Fruit fly (Drosophila melanogaster): ENCODE data around the gene CG14238.

Gene CG14238

dm6 chr3R:26409780-26410179, 48.3 kb upstream of the CG14238 start (continued):
- no peak for TF ChIP-seq vnd (GFP tag; IDR thresholded peaks at IDR 0.05; ENCODE audit: partially characterized antibody)
- TF ChIP-seq Lpt (GFP tag; optimal IDR thresholded peaks at IDR 0.05) = no peak
- no peak for TF ChIP-seq CG18011 (GFP tag; optimal IDR thresholded peaks at IDR 0.05)
- no peak for TF ChIP-seq CG17359 (tag; optimal IDR thresholded peaks at IDR 0.05)
- TF ChIP-seq CG6175 (GFP tag; IDR thresholded peaks at IDR 0.05) = no peak
- TF ChIP-seq lilli (GFP tag; optimal IDR thresholded peaks at IDR 0.05) = no peak
- TF ChIP-seq crp (GFP tag; optimal IDR thresholded peaks at IDR 0.05) = no peak
- TF ChIP-seq CG11247 (GFP tag; IDR thresholded peaks at IDR 0.05) = no peak
- no peak for TF ChIP-seq Mad (GFP tag; optimal IDR thresholded peaks at IDR 0.05)
- TF ChIP-seq CG8765 (GFP tag; IDR thresholded peaks at IDR 0.05) = no peak
- TF ChIP-seq ind (GFP tag; optimal IDR thresholded peaks at IDR 0.05) = peak; percentile 21
- TF ChIP-seq ttk (GFP tag; IDR thresholded peaks at IDR 0.05) = peak; percentile 53
- TF ChIP-seq Meics (GFP tag; optimal IDR thresholded peaks at IDR 0.05) = peak; percentile 21
- TF ChIP-seq CG7271 (tag; optimal IDR thresholded peaks at IDR 0.05) = no peak
- no peak for TF ChIP-seq sima (GFP tag; optimal IDR thresholded peaks at IDR 0.05)

dm6 chr3R:26413788-26414187, 44.3 kb upstream of the CG14238 start, which contains the start of gene Ald2:
Ald2 (plus strand) TSS chr3R:26414088.
- TF ChIP-seq CG4820 (GFP tag; optimal IDR thresholded peaks at IDR 0.05) = no peak
- no peak for TF ChIP-seq CG2889 (GFP tag; IDR thresholded peaks at IDR 0.05)
- TF ChIP-seq CG12236 (GFP tag; optimal IDR thresholded peaks at IDR 0.05) = no peak
- no peak for TF ChIP-seq CG13624 (GFP tag; optimal IDR thresholded peaks at IDR 0.05)
- no peak for TF ChIP-seq CG6272 (GFP tag; IDR thresholded peaks at IDR 0.05)
- no peak for TF ChIP-seq Hmx (GFP tag; optimal IDR thresholded peaks at IDR 0.05)
- no peak for TF ChIP-seq mirr (GFP tag; optimal IDR thresholded peaks at IDR 0.05)
- TF ChIP-seq CG11504 (tag; optimal IDR thresholded peaks at IDR 0.05) = no peak

dm6 chr3R:26425005-26425404, 33.0 kb upstream of the CG14238 start, which contains the start of gene CG6503:
CG6503 (minus strand) TSS chr3R:26425105.
- TF ChIP-seq Pdp1 (GFP tag; optimal IDR thresholded peaks at IDR 0.05) = peak in 1 of 2 experiments; percentile 26
- TF ChIP-seq CG11723 (GFP tag; optimal IDR thresholded peaks at IDR 0.05) = no peak

dm6 chr3R:26425681-26426080, 32.4 kb upstream of the CG14238 start, which contains the start of gene CG34291:
CG34291 (minus strand) TSS chr3R:26425781.
- TF ChIP-seq jing (GFP tag; optimal IDR thresholded peaks at IDR 0.05) = no peak
- TF ChIP-seq CG7357 (GFP tag; IDR thresholded peaks at IDR 0.05) = no peak
- no peak for TF ChIP-seq CG14860 (GFP tag; IDR thresholded peaks at IDR 0.05; ENCODE audit: partially characterized antibody)
- TF ChIP-seq dm (GFP tag; optimal IDR thresholded peaks at IDR 0.05) = no peak
- TF ChIP-seq Pdp1 (GFP tag; optimal IDR thresholded peaks at IDR 0.05) = peak in 1 of 2 experiments; percentile 6
- no peak for TF ChIP-seq lmd (GFP tag; IDR thresholded peaks at IDR 0.05)
- peak; percentile 10 for TF ChIP-seq CG34376 (GFP tag; optimal IDR thresholded peaks at IDR 0.05)
- TF ChIP-seq Jarid2 (GFP tag; optimal IDR thresholded peaks at IDR 0.05) = no peak
- TF ChIP-seq Ets65A (GFP tag) = peak; percentile 46

- TF ChIP-seq sna (GFP tag; IDR thresholded peaks at IDR 0.05; ENCODE audit: partially characterized antibody) (no peak), Drgx (GFP tag; IDR thresholded peaks at IDR 0.05) (peak; percentile 27; the same call in 1 of the 2 replicates)
Measured at dm6 chr3R:26428220-26428619, 29.8 kb upstream of the CG14238 start.

Data from whole organism, embryonic.